Worm (Caenorhabditis elegans): ENCODE results near the gene pqn-84.

The pqn-84 gene

ce11 chrIII:11689303-11689702 lies 10.8 kb upstream of the pqn-84 start (continued):
- TF ChIP-seq jun-1 (tag; optimal IDR thresholded peaks at IDR 0.05) (peak; percentile 37), ZK546.5 (tag; optimal IDR thresholded peaks at IDR 0.05) (no peak), lin-1 (GFP tag; IDR thresholded peaks at IDR 0.05) (peak; percentile 70; the same call in 1 of the 2 replicates)

- TF ChIP-seq mdt-29 (GFP tag; IDR thresholded peaks at IDR 0.05), result no peak
- no peak for TF ChIP-seq unc-130 (GFP tag; optimal IDR thresholded peaks at IDR 0.05)
- no peak for TF ChIP-seq lin-29 (GFP tag; IDR thresholded peaks at IDR 0.05)
- no peak for TF ChIP-seq attf-4 (tag; optimal IDR thresholded peaks at IDR 0.05)
- no peak for TF ChIP-seq ceh-20 (GFP tag; IDR thresholded peaks at IDR 0.05)
- TF ChIP-seq aha-1 (tag), result peak; percentile 90
- no peak for TF ChIP-seq set-16 (GFP tag; IDR thresholded peaks at IDR 0.05)
- no peak for TF ChIP-seq Y105C5A.15 (GFP tag; IDR thresholded peaks at IDR 0.05)
Measured at ce11 chrIII:11689887-11690286, 10.2 kb upstream of the pqn-84 start.

- TF ChIP-seq egl-43 (GFP tag; IDR thresholded peaks at IDR 0.05), result peak; percentile 68
- no peak for TF ChIP-seq arid-1 (GFP tag; conservative IDR thresholded peaks at IDR 0.05)
- peak; percentile 53; the same call in 1 of the 2 replicates for TF ChIP-seq set-16 (GFP tag; IDR thresholded peaks at IDR 0.05)
- peak; percentile 57; the same call in 1 of the 2 replicates for TF ChIP-seq lim-7 (GFP tag; IDR thresholded peaks at IDR 0.05)
- no peak for TF ChIP-seq F10B5.3 (tag; optimal IDR thresholded peaks at IDR 0.05)
- peak in 1 of 2 experiments; percentile 42 for TF ChIP-seq hif-1 (tag; optimal IDR thresholded peaks at IDR 0.05)
- peak; percentile 58 for TF ChIP-seq sdz-12 (GFP tag; optimal IDR thresholded peaks at IDR 0.05)
- TF ChIP-seq F37D6.2 (tag; optimal IDR thresholded peaks at IDR 0.05), result no peak
- no peak for TF ChIP-seq php-3 (GFP tag; IDR thresholded peaks at IDR 0.05)
- 0 out of 2 replicates have a peak, but pooled peaks have one; percentile 25 for TF ChIP-seq tra-1 (GFP tag; IDR thresholded peaks at IDR 0.05)
- TF ChIP-seq Y48G9A.11 (GFP tag; IDR thresholded peaks at IDR 0.05), result 0 out of 2 replicates have a peak, but pooled peaks have one; percentile 23
- no peak for TF ChIP-seq zfp-2 (tag; optimal IDR thresholded peaks at IDR 0.05)
- 0 out of 2 replicates have a peak, but pooled peaks have one; percentile 39 for TF ChIP-seq D1046.2 (GFP tag; IDR thresholded peaks at IDR 0.05)
- TF ChIP-seq zfp-3 (GFP tag; conservative IDR thresholded peaks at IDR 0.05), result no peak
- TF ChIP-seq mdt-29 (GFP tag; IDR thresholded peaks at IDR 0.05), result no peak
- no peak for TF ChIP-seq lir-3 (tag; optimal IDR thresholded peaks at IDR 0.05)
- no peak for TF ChIP-seq lin-1 (GFP tag; IDR thresholded peaks at IDR 0.05)
- peak; percentile 50 for TF ChIP-seq aha-1 (tag)
- peak; percentile 10 for TF ChIP-seq gei-8 (GFP tag; optimal IDR thresholded peaks at IDR 0.05)
Measured at ce11 chrIII:11692380-11692779, 7.7 kb upstream of the pqn-84 start.

ce11 chrIII:11694506-11694947 lies 5.5 kb upstream of the pqn-84 start:
- peak; percentile 46 for TF ChIP-seq T26A8.4 (GFP tag; IDR thresholded peaks at IDR 0.05)
- no peak; the same call in 1 of the 2 replicates for TF ChIP-seq nhr-41 (GFP tag; IDR thresholded peaks at IDR 0.05)
- TF ChIP-seq aha-1 (tag), result peak; percentile 63
- peak; percentile 33; the same call in 1 of the 2 replicates for TF ChIP-seq php-3 (GFP tag; IDR thresholded peaks at IDR 0.05)
- peak; percentile 64 for TF ChIP-seq gei-8 (GFP tag; optimal IDR thresholded peaks at IDR 0.05)
- TF ChIP-seq lin-15B (tag; optimal IDR thresholded peaks at IDR 0.05), result no peak
- peak; percentile 48; the same call in 1 of the 2 replicates for TF ChIP-seq nhr-42 (GFP tag; IDR thresholded peaks at IDR 0.05)
- no peak for TF ChIP-seq ceh-62 (tag; optimal IDR thresholded peaks at IDR 0.05)
- peak; percentile 21 for TF ChIP-seq spr-3 (GFP tag; optimal IDR thresholded peaks at IDR 0.05)
- TF ChIP-seq ctbp-1 (GFP tag; IDR thresholded peaks at IDR 0.05), result peak; percentile 68; the same call in 1 of the 2 replicates
- 0 out of 2 replicates have a peak, but pooled peaks have one; percentile 40 for TF ChIP-seq dmd-9 (GFP tag; IDR thresholded peaks at IDR 0.05)
- no peak for TF ChIP-seq set-16 (GFP tag; IDR thresholded peaks at IDR 0.05)
- TF ChIP-seq nhr-102 (tag; optimal IDR thresholded peaks at IDR 0.05), result peak; percentile 60
- TF ChIP-seq egl-27 (tag; optimal IDR thresholded peaks at IDR 0.05), result no peak
- 0 out of 2 replicates have a peak, but pooled peaks have one; percentile 11 for TF ChIP-seq lin-1 (GFP tag; IDR thresholded peaks at IDR 0.05)
- TF ChIP-seq dve-1 (tag; optimal IDR thresholded peaks at IDR 0.05; ENCODE audit: insufficient read depth), result peak; percentile 25
- TF ChIP-seq jun-1 (tag; optimal IDR thresholded peaks at IDR 0.05), result no peak
- no peak for TF ChIP-seq duxl-1 (tag; optimal IDR thresholded peaks at IDR 0.05; ENCODE audit: poor library complexity)
- peak; percentile 43 for TF ChIP-seq nhr-48 (tag; optimal IDR thresholded peaks at IDR 0.05)
- no peak for TF ChIP-seq zip-2 (tag; optimal IDR thresholded peaks at IDR 0.05)
- TF ChIP-seq pha-4 (GFP tag; IDR thresholded peaks at IDR 0.05), result peak; percentile 26; the same call in 1 of the 2 replicates
- TF ChIP-seq pha-4 (tag; optimal IDR thresholded peaks at IDR 0.05), result no peak
- TF ChIP-seq F44E2.7 (GFP tag; IDR thresholded peaks at IDR 0.05), result no peak
- no peak for TF ChIP-seq ceh-28 (tag; optimal IDR thresholded peaks at IDR 0.05)
- peak; percentile 36 for TF ChIP-seq nhr-25 (tag; optimal IDR thresholded peaks at IDR 0.05; ENCODE audit: borderline replicate concordance, insufficient read depth)
